Worm (Caenorhabditis elegans) whole organism, L4 larva: ENCODE results near the gene igcm-4.

ENCODE experiments used
- D1046.2 ChIP-seq: fragments of 200-800 bp; sonication (Bioruptor generic); IDR thresholded peaks from 2 replicates; pipeline ENCODE4 v1.3.6; 2022; ENCODE audit warnings: missing genetic modification characterization, missing compliant biosample characterization
- F10B5.3 ChIP-seq: sonication (generic microtip); optimal IDR thresholded peaks from 2 replicates; lab custom pipeline; 2016; ENCODE audit warnings: mild to moderate bottlenecking, missing genetic modification characterization, missing compliant biosample characterization
- T20F7.1 ChIP-seq: fragments of 200-800 bp; sonication (Bioruptor generic); optimal IDR thresholded peaks from 2 replicates; lab custom pipeline; 2018; ENCODE audit warnings: mild to moderate bottlenecking, missing genetic modification characterization, missing compliant biosample characterization
- T26A8.4 ChIP-seq: fragments of 200-800 bp; sonication (Bioruptor generic); IDR thresholded peaks from 2 replicates; pipeline ENCODE4 v1.3.6; 2022; ENCODE audit warnings: missing genetic modification characterization, missing compliant biosample characterization
- Y75B8A.6 ChIP-seq: fragments of 200-800 bp; sonication (Bioruptor generic); IDR thresholded peaks from 2 replicates; pipeline ENCODE4 v1.3.6; 2022; ENCODE audit warnings: missing genetic modification reagents, missing genetic modification characterization, missing compliant biosample characterization
- ZK546.5 ChIP-seq, 2 experiments: sonication (generic microtip); optimal IDR thresholded peaks; 2 replicates each; lab custom pipeline; 2017; ENCODE audit warnings: missing biosample characterization in 2 of 2, missing genetic modification characterization in 2 of 2
- aha-1 ChIP-seq: fragments of 150-350 bp; peaks from one replicate; lab custom pipeline; 2014; ENCODE audit warnings: missing biosample characterization, missing genetic modification characterization
- ama-1 ChIP-seq: fragments of 150-350 bp; optimal IDR thresholded peaks from 2 replicates; lab custom pipeline; 2014; ENCODE audit warnings: inconsistent platforms, mixed read lengths
- ceh-20 ChIP-seq: fragments of 200-800 bp; sonication (Bioruptor generic); IDR thresholded peaks from 2 replicates; pipeline ENCODE4 v1.3.6; 2022; ENCODE audit warnings: missing genetic modification reagents, missing genetic modification characterization, missing compliant biosample characterization
- ceh-32 ChIP-seq: sonication (generic microtip); optimal IDR thresholded peaks from 2 replicates; lab custom pipeline; 2016; ENCODE audit warnings: mild to moderate bottlenecking, missing genetic modification characterization, missing compliant biosample characterization; ENCODE audit not compliant: poor library complexity
- cey-2 ChIP-seq: sonication (generic microtip); optimal IDR thresholded peaks from 3 replicates; lab custom pipeline; 2017; ENCODE audit warnings: missing genetic modification characterization, mild to moderate bottlenecking, missing compliant biosample characterization, antibody characterized with exemption, borderline replicate concordance; ENCODE audit not compliant: insufficient read depth
- ctbp-1 ChIP-seq: fragments of 200-800 bp; sonication (Bioruptor generic); IDR thresholded peaks from 2 replicates; pipeline ENCODE4 v1.3.6; 2022; ENCODE audit warnings: missing genetic modification reagents, missing genetic modification characterization, missing compliant biosample characterization
- daf-16 ChIP-seq, 3 experiments: sonication (generic microtip); optimal IDR thresholded peaks; 2 replicates each; lab custom pipeline; 2016 to 2017; ENCODE audit warnings: missing genetic modification characterization in 3 of 3, missing genetic modification reagents in 3 of 3, mild to moderate bottlenecking in 2 of 3, missing compliant biosample characterization in 2 of 3, missing biosample characterization in 1 of 3, moderate library complexity in 1 of 3
- daf-8 ChIP-seq: fragments of 200-800 bp; sonication (Bioruptor generic); IDR thresholded peaks from 2 replicates; pipeline ENCODE4 v1.3.6; 2022; ENCODE audit warnings: missing genetic modification characterization, missing compliant biosample characterization
- dmd-6 ChIP-seq: fragments of 200-800 bp; sonication (Bioruptor generic); IDR thresholded peaks from 2 replicates; pipeline ENCODE4 v1.3.6; 2022; ENCODE audit warnings: missing genetic modification reagents, missing genetic modification characterization, missing compliant biosample characterization
- dmd-8 ChIP-seq: fragments of 200-800 bp; sonication (Bioruptor generic); IDR thresholded peaks from 2 replicates; pipeline ENCODE4 v1.3.6; 2022; ENCODE audit warnings: missing genetic modification characterization, missing compliant biosample characterization
- dmd-9 ChIP-seq: fragments of 200-800 bp; sonication (Bioruptor generic); IDR thresholded peaks from 2 replicates; pipeline ENCODE4 v1.3.6; 2022; ENCODE audit warnings: missing genetic modification reagents, missing genetic modification characterization, missing compliant biosample characterization
- dve-1 ChIP-seq: sonication (generic microtip); optimal IDR thresholded peaks from 2 replicates; lab custom pipeline; 2017; ENCODE audit warnings: antibody characterized with exemption, mild to moderate bottlenecking, missing genetic modification characterization, missing compliant biosample characterization; ENCODE audit not compliant: insufficient read depth
- egl-27 ChIP-seq: sonication (generic microtip); optimal IDR thresholded peaks from 3 replicates; lab custom pipeline; 2017; ENCODE audit warnings: missing biosample characterization, missing genetic modification reagents, missing genetic modification characterization
- egl-43 ChIP-seq: fragments of 200-800 bp; sonication (Bioruptor generic); IDR thresholded peaks from 2 replicates; pipeline ENCODE4 v1.3.6; 2022; ENCODE audit warnings: missing genetic modification reagents, missing genetic modification characterization, missing compliant biosample characterization
- hif-1 ChIP-seq, 2 experiments: sonication (generic microtip); optimal IDR thresholded peaks; 2 replicates each; lab custom pipeline; 2016 to 2017; ENCODE audit warnings: missing compliant biosample characterization in 2 of 2, missing genetic modification characterization in 2 of 2, missing genetic modification reagents in 2 of 2, missing genotype in 2 of 2, mild to moderate bottlenecking in 1 of 2
- hlh-11 ChIP-seq: fragments of 200-800 bp; sonication (Bioruptor generic); optimal IDR thresholded peaks from 2 replicates; lab custom pipeline; 2018; ENCODE audit warnings: mild to moderate bottlenecking, missing genetic modification characterization, missing compliant biosample characterization
- hlh-30 ChIP-seq: sonication (generic microtip); optimal IDR thresholded peaks from 2 replicates; lab custom pipeline; 2017; ENCODE audit warnings: antibody characterized with exemption, mild to moderate bottlenecking, missing genetic modification characterization, missing compliant biosample characterization; ENCODE audit not compliant: insufficient read depth
- hmg-1.1 ChIP-seq: fragments of 200-800 bp; sonication (Bioruptor generic); IDR thresholded peaks from 2 replicates; pipeline ENCODE4 v1.3.6; 2022; ENCODE audit warnings: missing genetic modification reagents, missing genetic modification characterization, missing compliant biosample characterization
- lin-15B ChIP-seq: fragments of 150-350 bp; sonication (generic microtip); optimal IDR thresholded peaks from 3 replicates; lab custom pipeline; 2014; ENCODE audit warnings: missing biosample characterization, missing genetic modification characterization
- lin-38 ChIP-seq: fragments of 200-800 bp; sonication (Bioruptor generic); IDR thresholded peaks from 2 replicates; pipeline ENCODE4 v1.3.6; 2022; ENCODE audit warnings: missing genetic modification reagents, missing genetic modification characterization, missing compliant biosample characterization
- lin-39 ChIP-seq: fragments of 150-350 bp; optimal IDR thresholded peaks from 2 replicates; lab custom pipeline; 2014; ENCODE audit warnings: missing biosample characterization, missing genetic modification reagents, missing genetic modification characterization
- lsy-2 ChIP-seq, 2 experiments: fragments of 150-350 bp in 1 of 2; sonication (generic microtip) in 1 of 2; optimal IDR thresholded peaks; 2 replicates each; lab custom pipeline; 2014 to 2017; ENCODE audit warnings: missing biosample characterization in 2 of 2, missing genetic modification characterization in 2 of 2
- mdl-1 ChIP-seq, 2 experiments: fragments of 150-350 bp in 1 of 2; sonication (generic microtip) in 1 of 2; optimal IDR thresholded peaks; 2 replicates each; lab custom pipeline; 2014 to 2017; ENCODE audit warnings: missing biosample characterization in 2 of 2, missing genetic modification characterization in 2 of 2
- mep-1 ChIP-seq: fragments of 150-350 bp; sonication (generic microtip); optimal IDR thresholded peaks from 3 replicates; lab custom pipeline; 2014; ENCODE audit warnings: missing biosample characterization, missing genetic modification characterization
- mes-2 ChIP-seq: sonication (generic microtip); optimal IDR thresholded peaks from 2 replicates; lab custom pipeline; 2016; ENCODE audit warnings: missing genotype, mild to moderate bottlenecking, missing genetic modification characterization, missing compliant biosample characterization; ENCODE audit not compliant: poor library complexity, severe bottlenecking
- mxl-2 ChIP-seq: fragments of 200-800 bp; sonication (Bioruptor generic); conservative IDR thresholded peaks from 2 replicates; pipeline ENCODE4 v1.3.6; 2022; ENCODE audit warnings: missing genetic modification reagents, missing genetic modification characterization, missing compliant biosample characterization
- mxl-3 ChIP-seq: fragments of 200-800 bp; sonication (Bioruptor generic); optimal IDR thresholded peaks from 2 replicates; lab custom pipeline; 2018; ENCODE audit warnings: mild to moderate bottlenecking, missing genetic modification characterization, missing compliant biosample characterization
- nhr-25 ChIP-seq: sonication (generic microtip); optimal IDR thresholded peaks from 2 replicates; lab custom pipeline; 2017; ENCODE audit warnings: missing genetic modification characterization, mild to moderate bottlenecking, missing compliant biosample characterization, antibody characterized with exemption, moderate library complexity, borderline replicate concordance; ENCODE audit not compliant: insufficient read depth
- nhr-28 ChIP-seq: fragments of 150-350 bp; optimal IDR thresholded peaks from 2 replicates; lab custom pipeline; 2014; ENCODE audit warnings: missing biosample characterization, missing genetic modification characterization
- nhr-41 ChIP-seq: fragments of 200-800 bp; sonication (Bioruptor generic); IDR thresholded peaks from 2 replicates; pipeline ENCODE4 v1.3.6; 2022; ENCODE audit warnings: missing genetic modification reagents, missing genetic modification characterization, missing compliant biosample characterization
- nhr-76 ChIP-seq: fragments of 150-350 bp; optimal IDR thresholded peaks from 2 replicates; lab custom pipeline; 2014; ENCODE audit warnings: missing biosample characterization, missing genetic modification characterization
- php-3 ChIP-seq: fragments of 200-800 bp; sonication (Bioruptor generic); IDR thresholded peaks from 2 replicates; pipeline ENCODE4 v1.3.6; 2022; ENCODE audit warnings: missing genetic modification reagents, missing genetic modification characterization, missing compliant biosample characterization
- saeg-2 ChIP-seq: fragments of 200-800 bp; sonication (Bioruptor generic); IDR thresholded peaks from 2 replicates; pipeline ENCODE4 v1.3.6; 2022; ENCODE audit warnings: missing genetic modification reagents, missing genetic modification characterization, missing compliant biosample characterization
- set-16 ChIP-seq: fragments of 200-800 bp; sonication (Bioruptor generic); IDR thresholded peaks from 2 replicates; pipeline ENCODE4 v1.3.6; 2022; ENCODE audit warnings: missing genetic modification reagents, missing genetic modification characterization, missing compliant biosample characterization
- tag-97 ChIP-seq: fragments of 200-800 bp; sonication (Bioruptor generic); IDR thresholded peaks from 2 replicates; pipeline ENCODE4 v1.3.6; 2022; ENCODE audit warnings: missing genetic modification characterization, missing compliant biosample characterization
- tra-1 ChIP-seq: fragments of 200-800 bp; sonication (Bioruptor generic); IDR thresholded peaks from 2 replicates; pipeline ENCODE4 v1.3.6; 2022; ENCODE audit warnings: missing genetic modification reagents, missing genetic modification characterization, missing compliant biosample characterization
- unc-39 ChIP-seq: sonication (generic microtip); optimal IDR thresholded peaks from 2 replicates; lab custom pipeline; 2017; ENCODE audit warnings: missing biosample characterization, missing genetic modification characterization
- zag-1 ChIP-seq: fragments of 150-350 bp; optimal IDR thresholded peaks from 2 replicates; lab custom pipeline; 2014; ENCODE audit warnings: missing biosample characterization, missing genetic modification characterization
- zfp-3 ChIP-seq: fragments of 200-800 bp; sonication (Bioruptor generic); conservative IDR thresholded peaks from 2 replicates; pipeline ENCODE4 v1.3.6; 2022; ENCODE audit warnings: missing genetic modification reagents, missing genetic modification characterization, missing compliant biosample characterization
- zip-2 ChIP-seq: fragments of 150-350 bp; optimal IDR thresholded peaks from 2 replicates; lab custom pipeline; 2014; ENCODE audit warnings: missing biosample characterization, missing genetic modification characterization

The igcm-4 gene

DNA sequence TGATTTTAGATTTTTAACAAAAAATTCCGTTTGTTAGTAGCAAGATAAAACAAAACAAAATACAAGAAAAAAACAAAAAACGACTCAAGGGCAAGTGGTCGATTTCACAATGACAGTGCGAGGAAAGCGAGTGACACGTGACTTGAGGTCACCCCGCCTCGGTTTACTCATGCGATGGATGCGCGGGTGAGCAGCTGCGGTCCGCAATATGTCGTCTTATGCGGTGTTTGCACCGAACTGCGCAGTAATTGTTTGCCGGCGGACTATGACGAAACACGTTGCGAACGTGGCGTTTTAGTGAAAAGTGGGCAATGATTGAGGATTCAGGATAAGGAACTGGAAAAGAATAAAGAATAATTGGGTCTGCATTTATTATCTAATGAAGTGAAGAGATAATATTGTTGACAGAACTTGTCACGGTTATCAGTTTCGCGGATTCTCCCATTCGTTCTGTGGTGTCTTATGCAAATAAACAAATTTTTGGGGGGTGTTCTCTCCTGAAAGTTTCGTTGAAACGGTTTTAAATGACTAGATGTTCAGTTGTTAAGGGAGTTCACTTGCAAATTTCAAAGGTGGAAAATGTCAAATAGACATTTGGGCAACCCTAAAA, 25.3 kb upstream of the igcm-4 start (continued):
- TF ChIP-seq lin-38 (GFP tag; lab: Robert Waterston, UW) (no peak), dmd-9 (GFP tag; lab: Robert Waterston, UW) (no peak), unc-39 (no peak), ceh-20 (GFP tag; lab: Robert Waterston, UW) (peak; percentile 64), mxl-2 (GFP tag; lab: Robert Waterston, UW) (no peak), cey-2 (no peak), dmd-8 (no peak), T20F7.1 (peak; percentile 40), tag-97 (GFP tag; lab: Robert Waterston, UW) (no peak), lin-39 (tag; lab: Kevin White, UChicago) (no peak), lsy-2 (tag; optimal IDR thresholded peaks at IDR 0.05; lab: Kevin White, UChicago) (no peak), saeg-2 (GFP tag; lab: Robert Waterston, UW) (no peak), T26A8.4 (no peak), ceh-32 (tag; lab: Kevin White, UChicago) (no peak), mxl-3 (GFP tag; lab: Kevin White, UChicago) (peak; percentile 77), hlh-30 (tag; lab: Kevin White, UChicago) (peak; percentile 98), zag-1 (tag; lab: Kevin White, UChicago) (no peak), hmg-1.1 (GFP tag; lab: Robert Waterston, UW) (peak; percentile 76), mes-2 (tag; lab: Kevin White, UChicago) (peak; percentile 64), ctbp-1 (GFP tag; lab: Robert Waterston, UW) (no peak), daf-8 (GFP tag; lab: Robert Waterston, UW) (no peak), php-3 (GFP tag; lab: Robert Waterston, UW) (peak; percentile 55; the same call in 1 of the 2 replicates), hif-1 (tag; optimal IDR thresholded peaks at IDR 0.05; lab: Kevin White, UChicago) (peak in 1 of 2 experiments; percentile 36), mep-1 (tag; lab: Kevin White, UChicago) (peak; percentile 85), dmd-6 (GFP tag; lab: Robert Waterston, UW) (peak; percentile 81), egl-27 (tag; lab: Kevin White, UChicago) (no peak)

DNA sequence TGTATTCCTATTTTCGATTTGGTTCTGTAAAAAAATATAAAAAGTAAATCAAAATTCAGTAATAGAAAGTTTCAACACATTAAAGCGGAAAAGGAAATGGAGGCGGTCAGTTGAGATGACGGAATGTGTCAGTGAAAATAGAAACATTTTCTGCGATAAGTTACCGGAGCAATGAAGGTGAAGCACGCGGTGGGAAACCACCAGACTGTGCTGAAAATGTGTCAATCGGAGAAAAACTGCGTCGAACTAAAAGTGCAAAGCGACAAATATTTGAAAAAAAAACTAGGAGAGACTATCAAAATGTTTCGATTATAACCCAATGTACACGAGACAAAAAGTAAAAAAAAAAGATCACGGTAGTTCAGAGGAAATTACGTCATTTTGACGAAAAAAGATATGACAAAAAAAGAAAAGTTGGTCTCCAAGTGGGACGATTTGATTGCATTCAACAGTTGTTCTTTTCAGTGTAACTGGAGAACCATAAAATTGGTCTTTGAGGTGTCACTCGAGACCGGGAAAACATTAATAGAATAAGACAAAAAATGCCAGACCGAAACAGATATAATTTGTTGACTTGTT, 24.3 kb upstream of the igcm-4 start, which contains the start of gene acl-4:
Gene acl-4, minus strand, starts transcription at position 27 of the 579 bp plus-strand sequence.
- no peak for TF ChIP-seq dmd-8
- no peak for TF ChIP-seq hmg-1.1 (GFP tag; lab: Robert Waterston, UW)
- no peak for TF ChIP-seq tra-1 (GFP tag; lab: Robert Waterston, UW)
- peak; percentile 83 for TF ChIP-seq dmd-6 (GFP tag; lab: Robert Waterston, UW)
- no peak for TF ChIP-seq zfp-3
- no peak for TF ChIP-seq ama-1
- TF ChIP-seq saeg-2 (GFP tag; lab: Robert Waterston, UW), result no peak
- TF ChIP-seq set-16 (GFP tag; lab: Robert Waterston, UW), result no peak
- TF ChIP-seq Y75B8A.6 (GFP tag; lab: Robert Waterston, UW), result no peak
- peak; percentile 3 for TF ChIP-seq hlh-11 (tag; lab: Kevin White, UChicago)
- no peak for TF ChIP-seq lsy-2 (tag; optimal IDR thresholded peaks at IDR 0.05; lab: Kevin White, UChicago)
- TF ChIP-seq lin-15B (tag; lab: Kevin White, UChicago), result no peak
- TF ChIP-seq hlh-30 (tag; lab: Kevin White, UChicago), result peak; percentile 16
- peak in 1 of 2 experiments; percentile 41 for TF ChIP-seq mdl-1 (tag; optimal IDR thresholded peaks at IDR 0.05; lab: Kevin White, UChicago)
- no peak for TF ChIP-seq daf-16 (GFP tag; optimal IDR thresholded peaks at IDR 0.05; lab: Kevin White, UChicago)
- peak; percentile 47 for TF ChIP-seq daf-16 (tag; optimal IDR thresholded peaks at IDR 0.05; lab: Kevin White, UChicago)
- peak; percentile 64 for TF ChIP-seq aha-1 (tag; lab: Kevin White, UChicago)
- TF ChIP-seq nhr-25 (tag; lab: Kevin White, UChicago), result no peak
- TF ChIP-seq F10B5.3 (tag; lab: Kevin White, UChicago), result no peak
- no peak for TF ChIP-seq ceh-20 (GFP tag; lab: Robert Waterston, UW)
- TF ChIP-seq nhr-28 (tag; lab: Kevin White, UChicago), result peak; percentile 44
- no peak for TF ChIP-seq egl-43
- no peak for TF ChIP-seq ZK546.5 (tag; optimal IDR thresholded peaks at IDR 0.05; lab: Kevin White, UChicago)
- no peak for TF ChIP-seq nhr-41 (GFP tag; lab: Robert Waterston, UW)
- TF ChIP-seq nhr-76 (tag; lab: Kevin White, UChicago), result no peak
- peak; percentile 17 for TF ChIP-seq dve-1 (tag; lab: Kevin White, UChicago)
- TF ChIP-seq zip-2 (tag; lab: Kevin White, UChicago), result no peak
- no peak for TF ChIP-seq egl-27 (tag; lab: Kevin White, UChicago)
- TF ChIP-seq dmd-9 (GFP tag; lab: Robert Waterston, UW), result no peak
- no peak for TF ChIP-seq D1046.2 (GFP tag; lab: Robert Waterston, UW)
- TF ChIP-seq hif-1 (tag; optimal IDR thresholded peaks at IDR 0.05; lab: Kevin White, UChicago), result no peak
